Fruit fly (Drosophila melanogaster): Measurements from ENCODE around the gene CG9628.

CG9628 gene

DNA sequence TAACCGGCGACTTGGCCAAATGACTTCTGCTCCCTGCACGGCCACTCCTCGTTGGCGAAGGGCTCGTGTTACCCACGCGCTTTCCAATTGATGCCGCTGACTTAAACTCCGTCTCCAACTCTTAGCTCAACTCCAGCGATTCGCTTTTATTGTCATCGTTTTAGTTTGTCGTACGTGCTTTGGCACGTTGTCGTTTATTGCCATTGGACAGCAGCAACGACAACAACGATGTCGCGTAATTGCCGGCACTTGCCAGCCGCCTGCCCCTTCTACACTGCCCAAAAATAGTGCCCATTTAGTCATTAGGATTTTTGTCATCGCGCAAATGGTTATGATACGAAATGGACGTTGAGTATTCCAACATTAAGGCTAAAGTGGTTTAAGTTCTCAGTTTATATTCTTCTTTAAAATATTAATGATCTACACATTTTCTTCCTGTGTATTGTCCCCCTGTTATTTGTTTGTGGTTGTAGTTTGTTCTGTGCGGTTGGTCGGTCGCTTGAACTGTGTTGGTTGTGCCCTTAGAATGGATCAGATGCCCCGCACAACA lies 43.3 kb downstream of the CG9628 start:
- peak; percentile 79 for TF ChIP-seq CG12605 (GFP tag; IDR thresholded peaks at IDR 0.05)
- peak; percentile 88 for TF ChIP-seq CG8159 (tag; optimal IDR thresholded peaks at IDR 0.05)
- TF ChIP-seq CG4496 (GFP tag; IDR thresholded peaks at IDR 0.05), result peak; percentile 92
- peak; percentile 30 for TF ChIP-seq EcR (GFP tag; optimal IDR thresholded peaks at IDR 0.05)
- TF ChIP-seq Pif1B (GFP tag; optimal IDR thresholded peaks at IDR 0.05), result peak; percentile 89
- peak; percentile 94 for TF ChIP-seq Pif1A (GFP tag; optimal IDR thresholded peaks at IDR 0.05)
- TF ChIP-seq CG10348 (GFP tag; IDR thresholded peaks at IDR 0.05), result no peak
- TF ChIP-seq Ets98B (GFP tag; IDR thresholded peaks at IDR 0.05), result peak; percentile 84
- TF ChIP-seq gl (tag; optimal IDR thresholded peaks at IDR 0.05), result peak; percentile 64
- peak; percentile 55 for TF ChIP-seq D1 (tag; optimal IDR thresholded peaks at IDR 0.05)
- TF ChIP-seq CG32121 (GFP tag; IDR thresholded peaks at IDR 0.05), result peak; percentile 66; the same call in 1 of the 2 replicates
- peak; percentile 90 for TF ChIP-seq fd96Ca (GFP tag; IDR thresholded peaks at IDR 0.05)
- TF ChIP-seq CG15710 (tag; optimal IDR thresholded peaks at IDR 0.05), result peak; percentile 89
- TF ChIP-seq rn (GFP tag; IDR thresholded peaks at IDR 0.05), result peak; percentile 72
- peak; percentile 88 for TF ChIP-seq CG14655 (GFP tag; optimal IDR thresholded peaks at IDR 0.05)
- TF ChIP-seq CG9948 (tag; optimal IDR thresholded peaks at IDR 0.05), result peak; percentile 79
- peak; percentile 81 for TF ChIP-seq CG13204 (GFP tag; optimal IDR thresholded peaks at IDR 0.05)
- TF ChIP-seq CG34367 (tag; optimal IDR thresholded peaks at IDR 0.05), result peak; percentile 87
- TF ChIP-seq Snoo (tag; optimal IDR thresholded peaks at IDR 0.05), result peak; percentile 73
- peak; percentile 85 for TF ChIP-seq CG8301 (tag; optimal IDR thresholded peaks at IDR 0.05)
- peak; percentile 91 for TF ChIP-seq CG17806 (tag; optimal IDR thresholded peaks at IDR 0.05)

DNA sequence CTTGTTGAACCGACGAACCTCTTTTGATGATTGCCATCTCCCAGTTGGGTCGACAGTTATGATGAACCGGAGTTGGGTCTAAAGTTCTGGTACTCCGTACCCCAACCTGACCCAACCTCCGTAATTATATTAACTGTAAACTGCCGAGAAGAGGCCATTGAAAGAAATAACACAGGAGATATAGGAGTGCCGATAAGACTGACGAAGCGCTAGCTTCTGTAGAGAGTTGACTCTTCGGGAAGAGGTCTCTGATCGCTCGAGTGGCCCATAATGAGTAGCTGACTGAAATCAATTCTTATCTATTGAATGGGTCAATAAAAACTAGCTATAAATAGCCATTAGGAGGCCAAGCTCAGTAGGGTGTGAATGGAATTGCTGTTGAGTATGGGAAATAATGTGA lies 46.0 kb downstream of the CG9628 start:
- TF ChIP-seq EcR (GFP tag; optimal IDR thresholded peaks at IDR 0.05) (peak; percentile 43), Pif1A (GFP tag; optimal IDR thresholded peaks at IDR 0.05) (no peak)

DNA sequence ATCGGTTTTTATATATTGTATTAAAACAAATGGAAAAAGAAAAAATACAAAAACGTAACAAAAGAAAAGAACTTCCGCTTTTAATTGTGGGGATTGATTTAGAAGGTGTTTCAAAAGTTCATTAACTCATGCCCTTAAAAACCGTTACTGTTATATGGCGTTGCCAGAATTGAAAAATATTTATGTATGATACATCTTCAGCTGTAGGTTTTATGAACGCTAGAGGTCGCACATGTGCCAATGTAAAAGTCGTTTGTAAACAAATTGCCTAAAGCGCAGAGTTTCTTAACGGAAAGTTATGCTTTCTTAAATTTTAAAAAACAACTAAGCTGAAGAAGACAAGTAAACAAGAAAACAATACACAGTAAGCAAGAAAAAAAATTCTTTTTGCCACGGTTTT lies 49.0 kb downstream of the CG9628 start:
- TF ChIP-seq CG15710 (tag; optimal IDR thresholded peaks at IDR 0.05) (no peak), fd96Ca (GFP tag; IDR thresholded peaks at IDR 0.05) (no peak), Pif1A (GFP tag; optimal IDR thresholded peaks at IDR 0.05) (no peak), EcR (GFP tag; optimal IDR thresholded peaks at IDR 0.05) (peak; percentile 92), gl (tag; optimal IDR thresholded peaks at IDR 0.05) (no peak), Ets98B (GFP tag; IDR thresholded peaks at IDR 0.05) (no peak), CG10348 (GFP tag; IDR thresholded peaks at IDR 0.05) (no peak), CG8159 (tag; optimal IDR thresholded peaks at IDR 0.05) (no peak), CG17806 (tag; optimal IDR thresholded peaks at IDR 0.05) (no peak), Pif1B (GFP tag; optimal IDR thresholded peaks at IDR 0.05) (no peak), CG34367 (tag; optimal IDR thresholded peaks at IDR 0.05) (no peak), D1 (tag; optimal IDR thresholded peaks at IDR 0.05) (peak; percentile 29), CG4496 (GFP tag; IDR thresholded peaks at IDR 0.05) (no peak), CG32121 (GFP tag; IDR thresholded peaks at IDR 0.05) (no peak), rn (GFP tag; IDR thresholded peaks at IDR 0.05) (no peak)

DNA sequence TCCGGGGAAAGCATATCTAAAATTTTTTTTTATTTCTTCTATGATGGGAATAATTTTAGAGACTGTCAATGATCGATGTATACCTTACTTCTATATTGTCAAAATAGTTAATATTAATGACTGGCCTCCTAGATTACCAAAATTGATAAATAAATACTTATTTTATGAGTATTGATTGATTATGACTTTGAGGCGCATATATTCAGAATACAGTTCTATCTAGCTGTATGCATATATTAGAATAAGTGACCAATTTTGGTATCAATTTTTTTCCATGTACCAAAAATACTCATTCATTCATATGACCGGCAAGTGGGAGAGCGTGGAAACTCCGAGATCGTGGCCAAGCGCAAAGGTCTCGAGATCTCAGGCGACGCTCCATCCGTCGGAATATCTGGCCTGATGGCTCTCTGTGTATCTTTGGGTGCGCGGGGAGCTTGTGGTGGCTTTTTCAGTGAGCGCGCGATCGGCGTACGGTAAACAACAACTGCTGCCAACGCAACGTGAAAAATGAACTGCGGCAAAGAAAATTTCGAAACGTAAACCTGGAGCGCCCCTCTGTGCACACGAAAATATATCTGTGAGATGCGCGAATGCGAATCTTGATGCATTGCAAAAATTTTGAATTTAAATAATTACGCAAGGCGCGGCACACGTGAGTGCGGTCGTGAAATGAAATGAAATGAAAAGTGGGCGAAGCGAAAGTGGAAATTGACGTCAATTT lies 50.0 kb downstream of the CG9628 start, which contains the start of the genes CG43121 and ome:
Gene CG43121, minus strand, starts transcription at position 51 of the 724 bp plus-strand sequence.
Gene ome, plus strand, starts transcription at position 453 of the 724 bp plus-strand sequence.
- TF ChIP-seq Ets98B (GFP tag; IDR thresholded peaks at IDR 0.05) (peak; percentile 46; the same call in 1 of the 2 replicates), CG8159 (tag; optimal IDR thresholded peaks at IDR 0.05) (no peak), CG34367 (tag; optimal IDR thresholded peaks at IDR 0.05) (no peak), CG9948 (tag; optimal IDR thresholded peaks at IDR 0.05) (no peak), CG13204 (GFP tag; optimal IDR thresholded peaks at IDR 0.05) (peak; percentile 51), CG10348 (GFP tag; IDR thresholded peaks at IDR 0.05) (no peak), CG14655 (GFP tag; optimal IDR thresholded peaks at IDR 0.05) (peak; percentile 42), rn (GFP tag; IDR thresholded peaks at IDR 0.05) (no peak), CG17806 (tag; optimal IDR thresholded peaks at IDR 0.05) (no peak), Pif1A (GFP tag; optimal IDR thresholded peaks at IDR 0.05) (peak; percentile 50), CG8301 (tag; optimal IDR thresholded peaks at IDR 0.05) (peak; percentile 39), CG15710 (tag; optimal IDR thresholded peaks at IDR 0.05) (no peak), CG12605 (GFP tag; IDR thresholded peaks at IDR 0.05) (0 out of 2 replicates have a peak, but pooled peaks have one; percentile 22), gl (tag; optimal IDR thresholded peaks at IDR 0.05) (peak; percentile 4), CG4496 (GFP tag; IDR thresholded peaks at IDR 0.05) (peak; percentile 59; the same call in 2 of the 3 replicates), Pif1B (GFP tag; optimal IDR thresholded peaks at IDR 0.05) (peak; percentile 5), fd96Ca (GFP tag; IDR thresholded peaks at IDR 0.05) (no peak; the same call in none of the 3 replicates), EcR (GFP tag; optimal IDR thresholded peaks at IDR 0.05) (no peak), CG32121 (GFP tag; IDR thresholded peaks at IDR 0.05) (peak; percentile 44), Snoo (tag; optimal IDR thresholded peaks at IDR 0.05) (peak; percentile 16), D1 (tag; optimal IDR thresholded peaks at IDR 0.05) (no peak)

DNA sequence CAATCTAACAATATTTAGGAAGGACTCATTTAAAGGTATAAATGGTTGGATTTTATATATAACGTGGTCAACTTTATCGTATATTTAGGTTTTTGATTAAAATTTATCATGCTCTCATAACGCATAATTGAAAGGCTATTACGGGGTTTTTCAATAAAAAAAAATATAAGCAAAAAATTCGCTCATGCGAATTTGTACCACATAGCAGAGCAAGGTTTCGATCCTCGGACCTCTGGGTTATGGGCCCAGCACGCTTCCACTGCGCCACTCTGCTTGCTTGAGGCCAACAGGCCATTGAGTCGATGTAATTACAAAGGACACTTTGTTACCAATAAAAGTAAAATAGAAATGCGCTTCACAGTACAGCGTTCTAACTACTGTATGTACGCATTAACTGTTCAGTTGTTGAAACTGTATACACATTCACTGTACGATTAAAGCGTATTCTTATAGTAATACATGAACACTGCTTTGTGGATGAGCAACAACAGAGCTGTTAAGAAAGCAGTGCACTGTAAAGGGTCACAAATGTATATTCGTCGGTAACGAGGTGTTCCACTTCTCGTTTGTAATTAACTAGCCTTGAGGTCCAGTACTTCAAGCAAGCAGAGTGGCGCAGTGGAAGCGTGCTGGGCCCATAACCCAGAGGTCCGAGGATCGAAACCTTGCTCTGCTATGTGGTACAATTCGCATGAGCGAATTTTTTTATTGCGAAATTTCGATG lies 51.3 kb downstream of the CG9628 start:
- TF ChIP-seq Snoo (tag; optimal IDR thresholded peaks at IDR 0.05) (no peak), Pif1B (GFP tag; optimal IDR thresholded peaks at IDR 0.05) (no peak), CG8301 (tag; optimal IDR thresholded peaks at IDR 0.05) (no peak), EcR (GFP tag; optimal IDR thresholded peaks at IDR 0.05) (no peak), gl (tag; optimal IDR thresholded peaks at IDR 0.05) (no peak), CG8159 (tag; optimal IDR thresholded peaks at IDR 0.05) (no peak), CG14655 (GFP tag; optimal IDR thresholded peaks at IDR 0.05) (no peak), CG10348 (GFP tag; IDR thresholded peaks at IDR 0.05) (no peak), CG15710 (tag; optimal IDR thresholded peaks at IDR 0.05) (no peak), CG32121 (GFP tag; IDR thresholded peaks at IDR 0.05) (no peak), Pif1A (GFP tag; optimal IDR thresholded peaks at IDR 0.05) (no peak), CG17806 (tag; optimal IDR thresholded peaks at IDR 0.05) (no peak)
